Fruit fly (Drosophila melanogaster): Measurements from ENCODE around the gene CG14711.

The CG14711 gene

dm6 chr3R:11619709-11620409, 3.3 kb upstream of the CG14711 start, which contains the start of the genes Jupiter and CG14710 (continued):
- TF ChIP-seq lilli (GFP tag; optimal IDR thresholded peaks at IDR 0.05) (peak; percentile 89), CG2199 (GFP tag; IDR thresholded peaks at IDR 0.05) (no peak), CG11504 (tag; optimal IDR thresholded peaks at IDR 0.05) (peak; percentile 63), tin (GFP tag; optimal IDR thresholded peaks at IDR 0.05) (peak; percentile 79), CG11093 (GFP tag; IDR thresholded peaks at IDR 0.05) (peak; percentile 34; the same call in 1 of the 3 replicates), ara (GFP tag; IDR thresholded peaks at IDR 0.05) (no peak), tio (GFP tag; optimal IDR thresholded peaks at IDR 0.05) (no peak), NK7.1 (GFP tag; optimal IDR thresholded peaks at IDR 0.05) (peak; percentile 32), mam (GFP tag; optimal IDR thresholded peaks at IDR 0.05) (peak; percentile 89), emc (GFP tag; optimal IDR thresholded peaks at IDR 0.05) (peak; percentile 60), Dref (GFP tag; IDR thresholded peaks at IDR 0.05) (peak; percentile 49), MESR4 (GFP tag; optimal IDR thresholded peaks at IDR 0.05) (peak; percentile 78), da (GFP tag; optimal IDR thresholded peaks at IDR 0.05) (peak; percentile 44), CG3726 (GFP tag; IDR thresholded peaks at IDR 0.05) (no peak), tup (GFP tag; optimal IDR thresholded peaks at IDR 0.05) (peak; percentile 18), Meics (GFP tag; optimal IDR thresholded peaks at IDR 0.05) (peak; percentile 43), Doc3 (GFP tag; IDR thresholded peaks at IDR 0.05; ENCODE audit: partially characterized antibody) (no peak), CG17612 (GFP tag; IDR thresholded peaks at IDR 0.05) (no peak), CG16779 (GFP tag; IDR thresholded peaks at IDR 0.05) (no peak), CG10565 (GFP tag; optimal IDR thresholded peaks at IDR 0.05) (no peak), Gug (GFP tag; IDR thresholded peaks at IDR 0.05) (peak; percentile 84), Opbp (GFP tag; IDR thresholded peaks at IDR 0.05; ENCODE audit: partially characterized antibody) (no peak; the same call in 2 of the 3 replicates), row (GFP tag; IDR thresholded peaks at IDR 0.05) (peak; percentile 89), CG14710 (tag; optimal IDR thresholded peaks at IDR 0.05) (peak; percentile 93), pb (GFP tag; optimal IDR thresholded peaks at IDR 0.05) (no peak), hth (optimal IDR thresholded peaks at IDR 0.05) (no peak), Gsc (GFP tag; IDR thresholded peaks at IDR 0.05) (no peak), Jarid2 (GFP tag; optimal IDR thresholded peaks at IDR 0.05) (peak; percentile 60), Xbp1 (GFP tag; optimal IDR thresholded peaks at IDR 0.05) (peak; percentile 86), dmrt99B (tag; optimal IDR thresholded peaks at IDR 0.05) (no peak), CG10267 (tag; optimal IDR thresholded peaks at IDR 0.05) (peak; percentile 80), CG9932 (GFP tag; IDR thresholded peaks at IDR 0.05) (peak; percentile 93), lmd (GFP tag; IDR thresholded peaks at IDR 0.05) (peak; percentile 63; the same call in 1 of the 2 replicates), CG4282 (GFP tag; optimal IDR thresholded peaks at IDR 0.05) (peak; percentile 15), CG31388 (GFP tag; optimal IDR thresholded peaks at IDR 0.05) (no peak), chn (GFP tag; optimal IDR thresholded peaks at IDR 0.05) (peak; percentile 83), HLHmδ (GFP tag; optimal IDR thresholded peaks at IDR 0.05) (peak; percentile 48), CG7357 (GFP tag; IDR thresholded peaks at IDR 0.05) (peak; percentile 46; the same call in 1 of the 3 replicates), CG9215 (GFP tag; IDR thresholded peaks at IDR 0.05) (peak; percentile 63), Adf1 (GFP tag; IDR thresholded peaks at IDR 0.05) (peak; percentile 23; the same call in 1 of the 2 replicates), PHDP (tag; optimal IDR thresholded peaks at IDR 0.05) (peak; percentile 49), az2 (GFP tag; optimal IDR thresholded peaks at IDR 0.05) (peak; percentile 68), CG13894 (tag; optimal IDR thresholded peaks at IDR 0.05) (peak; percentile 78), aop (GFP tag; IDR thresholded peaks at IDR 0.05) (0 out of 2 replicates have a peak, but pooled peaks have one; percentile 27), nmo (GFP tag; optimal IDR thresholded peaks at IDR 0.05) (peak; percentile 81), ftz-f1 (GFP tag; optimal IDR thresholded peaks at IDR 0.05) (peak; percentile 48), CG30431 (GFP tag; optimal IDR thresholded peaks at IDR 0.05) (no peak), so (GFP tag; IDR thresholded peaks at IDR 0.05) (peak; percentile 80; the same call in 1 of the 3 replicates), lov (optimal IDR thresholded peaks at IDR 0.05) (no peak), lov (GFP tag; IDR thresholded peaks at IDR 0.05) (0 out of 3 replicates have a peak, but pooled peaks have one; percentile 60), Drgx (GFP tag; IDR thresholded peaks at IDR 0.05) (peak; percentile 5; the same call in 1 of the 2 replicates)

Measured in whole organism, embryonic.